Worm (Caenorhabditis elegans) whole organism, dauer: Measurements from ENCODE around the gene snr-1.
"Not testable (repeated sequence)": the region's sequence is repeated elsewhere in the genome, so short reads cannot be mapped to it uniquely, and the experiment has no call there.

ENCODE experiments used
- unc-62 ChIP-seq: sonication (generic microtip); optimal IDR thresholded peaks from 2 replicates; lab custom pipeline; 2017; ENCODE audit warnings: missing biosample characterization, missing genetic modification reagents, missing genetic modification characterization

snr-1 gene

ce11 chrIV:17087384-17088099, at the start of gene snr-1, which contains the start of gene snx-13:
Gene snr-1, plus strand, starts transcription at chrIV:17088049.
Gene snx-13, minus strand, starts transcription at chrIV:17087438.
- TF ChIP-seq unc-62 (GFP tag; lab: Kevin White, UChicago), result no peak

ce11 chrIV:17039545-17039944, 48.3 kb upstream of the snr-1 start, which contains the start of gene Y116A8C.19:
Gene Y116A8C.19, minus strand, starts transcription at chrIV:17039645.
- TF ChIP-seq unc-62 (GFP tag; lab: Kevin White, UChicago), result no peak

DNA sequence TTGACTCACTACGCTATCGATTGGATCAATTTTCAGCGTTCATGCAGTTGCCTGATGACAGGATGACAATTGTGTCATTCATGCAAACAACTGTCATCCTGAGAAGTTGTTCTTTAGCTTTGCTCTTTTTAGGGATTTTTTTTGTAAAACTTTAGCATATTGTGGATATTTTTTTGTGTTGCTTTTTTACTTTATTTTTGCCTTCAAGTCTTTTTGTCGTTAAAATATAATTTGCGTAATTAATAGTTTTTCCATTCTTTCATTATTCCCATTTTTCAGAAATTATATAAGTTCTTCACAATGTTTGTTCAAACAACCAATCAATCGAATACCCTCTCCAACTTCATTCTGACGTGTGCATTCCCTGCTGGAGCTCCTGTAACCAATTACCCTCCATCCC, 47.2 kb upstream of the snr-1 start, which contains the start of gene Y116A8C.20:
Gene Y116A8C.20 (plus strand): TSS at position 301 of the 400 bp plus-strand sequence.
- no peak for TF ChIP-seq unc-62 (GFP tag; lab: Kevin White, UChicago)

DNA sequence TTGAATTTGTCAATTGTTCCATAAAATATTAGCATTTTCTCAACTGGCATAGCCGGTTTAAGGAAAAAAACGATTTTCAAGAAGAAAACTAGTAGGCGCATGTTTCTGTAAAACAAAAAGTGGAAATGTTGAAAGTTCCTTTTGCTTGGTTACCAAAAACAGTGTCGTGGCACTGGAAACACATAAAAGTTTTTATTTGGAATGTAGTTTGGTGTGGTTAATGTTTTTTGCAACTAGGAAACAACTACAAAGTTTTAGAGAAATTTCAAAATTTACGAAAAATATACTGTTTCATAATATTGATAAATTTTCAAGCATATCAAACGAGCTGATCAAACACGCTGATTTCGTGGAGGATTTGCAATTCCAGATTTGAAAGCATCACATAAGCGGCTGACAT, 42.2 kb upstream of the snr-1 start, which contains the start of gene clec-195:
Gene clec-195 (minus strand): TSS at position 101 of the 400 bp plus-strand sequence.
- no peak for TF ChIP-seq unc-62 (GFP tag; lab: Kevin White, UChicago)

- TF ChIP-seq unc-62 (GFP tag; lab: Kevin White, UChicago), result no peak
Observed at ce11 chrIV:17048257-17048656, 39.6 kb upstream of the snr-1 start, which contains the start of gene athp-3. Gene athp-3, minus strand, starts transcription at chrIV:17048357.

- TF ChIP-seq unc-62 (GFP tag; lab: Kevin White, UChicago), result no peak
Observed at ce11 chrIV:17053261-17053660, 34.6 kb upstream of the snr-1 start, which contains the start of gene Y116A8C.23. Gene Y116A8C.23, plus strand, starts transcription at chrIV:17053561.

DNA sequence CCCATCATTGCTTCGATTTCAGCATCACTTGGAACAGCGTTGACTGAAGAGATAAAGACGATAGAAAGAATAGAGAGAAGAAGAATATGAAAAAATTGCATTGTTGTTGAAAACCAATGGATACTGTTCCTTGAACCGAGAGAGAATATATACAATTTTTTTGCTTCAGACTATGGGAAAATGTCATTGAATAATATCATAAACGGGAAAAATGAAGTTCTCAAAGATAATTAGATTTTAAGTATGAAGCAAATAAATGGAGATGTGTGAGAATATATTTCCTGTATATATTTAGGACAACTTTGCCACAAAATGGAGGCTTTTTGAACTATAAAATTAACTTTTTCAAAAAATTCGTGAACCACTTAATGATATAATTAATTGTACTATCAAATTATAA, 29.8 kb upstream of the snr-1 start, which contains the start of gene Y116A8C.44:
Gene Y116A8C.44 (minus strand): TSS at position 101 of the 400 bp plus-strand sequence.
- no peak for TF ChIP-seq unc-62 (GFP tag; lab: Kevin White, UChicago)

- TF ChIP-seq unc-62 (GFP tag; lab: Kevin White, UChicago), result not testable (repeated sequence)
Observed at ce11 chrIV:17063700-17064099, 24.1 kb upstream of the snr-1 start, which contains the start of gene Y116A8C.467. Gene Y116A8C.467, minus strand, starts transcription at chrIV:17063800.

ce11 chrIV:17064937-17065336, 22.9 kb upstream of the snr-1 start, which contains the start of gene Y116A8C.465:
Gene Y116A8C.465, plus strand, starts transcription at chrIV:17065237.
- not testable (repeated sequence) for TF ChIP-seq unc-62 (GFP tag; lab: Kevin White, UChicago)

- TF ChIP-seq unc-62 (GFP tag; lab: Kevin White, UChicago), result not testable (repeated sequence)
Observed at ce11 chrIV:17070791-17071190, 17.1 kb upstream of the snr-1 start, which contains the start of gene Y116A8C.24. Gene Y116A8C.24, minus strand, starts transcription at chrIV:17070891.

DNA sequence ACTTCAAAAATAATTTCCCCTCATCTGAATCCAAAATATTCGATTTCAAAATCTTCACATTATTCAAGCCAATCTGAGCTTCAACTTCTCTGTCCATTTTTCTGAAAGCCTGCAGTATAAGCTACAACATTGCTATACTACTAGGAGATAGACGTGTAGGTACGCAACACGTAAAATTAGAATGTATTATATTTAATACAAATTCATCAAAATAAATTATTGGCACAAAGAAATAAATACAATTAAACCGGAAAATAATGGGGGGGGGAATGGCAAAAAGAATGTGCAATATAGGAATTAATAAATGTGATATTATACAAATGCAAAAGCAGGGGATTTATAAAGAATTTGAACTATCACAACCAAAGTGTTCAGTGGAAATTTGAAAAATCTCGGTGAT, 9.2 kb upstream of the snr-1 start, which contains the start of gene Y116A8C.25:
Gene Y116A8C.25 (minus strand): TSS at position 101 of the 400 bp plus-strand sequence.
- no peak for TF ChIP-seq unc-62 (GFP tag; lab: Kevin White, UChicago)

DNA sequence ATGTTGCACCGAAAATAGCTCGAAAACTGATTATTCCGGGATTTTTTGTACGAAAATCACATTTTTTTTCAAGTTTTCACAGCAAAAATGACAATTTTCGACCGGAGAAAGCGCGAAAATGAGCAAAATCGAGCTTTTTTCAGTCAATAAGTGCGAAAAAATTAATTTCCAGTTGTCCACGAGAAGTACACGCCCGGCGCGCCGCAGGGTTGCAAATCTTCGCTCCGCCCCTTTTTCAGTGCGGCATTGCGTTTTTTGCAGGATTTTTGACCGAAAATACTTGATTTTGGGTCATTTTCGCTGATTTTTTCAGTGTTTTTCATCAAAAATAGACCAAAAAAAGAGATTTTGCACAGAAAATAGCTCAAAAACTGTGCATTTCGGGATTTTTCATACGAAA, 3.5 kb upstream of the snr-1 start:
- TF ChIP-seq unc-62 (GFP tag; lab: Kevin White, UChicago), result no peak

- TF ChIP-seq unc-62 (GFP tag; lab: Kevin White, UChicago), result no peak
Observed at ce11 chrIV:17084839-17085238, 3.0 kb upstream of the snr-1 start.

- TF ChIP-seq unc-62 (GFP tag; lab: Kevin White, UChicago), result no peak
Observed at ce11 chrIV:17088849-17089248, 1.0 kb downstream of the snr-1 start, which contains the start of gene Y116A8C.43. Gene Y116A8C.43, plus strand, starts transcription at chrIV:17088851.

DNA sequence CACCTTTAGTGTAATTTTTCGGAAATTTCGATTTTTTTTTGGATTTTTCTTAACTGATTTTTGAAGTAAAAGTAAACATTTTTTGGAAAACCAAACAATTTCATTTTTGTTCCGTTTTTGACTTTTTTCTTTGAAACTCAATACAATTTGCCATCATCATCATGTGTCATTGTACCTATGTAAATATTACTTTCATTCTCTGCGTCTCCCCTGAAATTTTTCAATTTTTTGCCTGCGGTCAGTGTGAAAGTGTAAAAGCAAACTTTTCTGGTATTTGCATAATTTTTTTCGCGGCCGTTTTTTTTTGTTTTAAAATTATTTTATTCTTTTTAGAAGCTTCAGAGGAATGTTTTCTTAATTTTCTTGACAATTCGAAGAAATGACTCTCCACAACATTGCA, 5.9 kb downstream of the snr-1 start, which contains the start of gene Y116A8C.29:
Gene Y116A8C.29 (plus strand): TSS at position 328 of the 400 bp plus-strand sequence.
- TF ChIP-seq unc-62 (GFP tag; lab: Kevin White, UChicago), result no peak

- no peak for TF ChIP-seq unc-62 (GFP tag; lab: Kevin White, UChicago)
Observed at ce11 chrIV:17096168-17096567, 8.3 kb downstream of the snr-1 start, which contains the start of gene Y116A8C.27. Gene Y116A8C.27, minus strand, starts transcription at chrIV:17096268.
